Fruit fly (Drosophila melanogaster) whole organism, wandering third instar larva: ENCODE results near the gene daed.
A peak's percentile ranks its signal among the peaks of the same experiment; 100 is the strongest.

Source experiments
- Abd-B ChIP-seq: fragments of >200 bp; optimal IDR thresholded peaks from 2 replicates; lab custom pipeline; 2017; ENCODE audit warnings: missing biosample characterization, missing genetic modification characterization
- CG32264 ChIP-seq: fragments of 200-800 bp; sonication (Bioruptor generic); optimal IDR thresholded peaks from 2 replicates; lab custom pipeline; 2016; ENCODE audit warnings: missing biosample characterization, missing genetic modification characterization
- CG9705 ChIP-seq: fragments of 200-800 bp; sonication (Bioruptor generic); optimal IDR thresholded peaks from 2 replicates; lab custom pipeline; 2018; ENCODE audit warnings: missing biosample characterization, mild to moderate bottlenecking, missing genetic modification characterization
- CrebA ChIP-seq: fragments of 200-800 bp; sonication (Bioruptor generic); optimal IDR thresholded peaks from 2 replicates; lab custom pipeline; 2016; ENCODE audit warnings: missing biosample characterization, mild to moderate bottlenecking, missing genetic modification characterization, borderline replicate concordance
- Dfd ChIP-seq: fragments of >200 bp; optimal IDR thresholded peaks from 2 replicates; lab custom pipeline; 2017; ENCODE audit warnings: missing biosample characterization, missing genetic modification characterization
- Dif ChIP-seq: fragments of 200-275, 200-300 bp; sonication (Bioruptor generic); optimal IDR thresholded peaks from 2 replicates; lab custom pipeline; 2018; ENCODE audit warnings: missing biosample characterization, missing genetic modification characterization; ENCODE audit not compliant: partially characterized antibody
- GATAd ChIP-seq: sonication (Bioruptor generic); optimal IDR thresholded peaks from 2 replicates; lab custom pipeline; 2016; ENCODE audit warnings: missing biosample characterization, missing genetic modification characterization
- HLH106 ChIP-seq: fragments of 200-800 bp; optimal IDR thresholded peaks from 3 replicates; lab custom pipeline; 2019; ENCODE audit warnings: missing biosample characterization, mild to moderate bottlenecking, missing genetic modification characterization, moderate library complexity
- Hnf4 ChIP-seq: fragments of 200-800 bp; sonication (Bioruptor generic); optimal IDR thresholded peaks from 2 replicates; lab custom pipeline; 2016; ENCODE audit warnings: missing biosample characterization, mild to moderate bottlenecking, missing genetic modification characterization
- Hr83 ChIP-seq: fragments of 200-300 bp; sonication (Bioruptor generic); optimal IDR thresholded peaks from 2 replicates; lab custom pipeline; 2016; ENCODE audit warnings: missing biosample characterization, mild to moderate bottlenecking, missing genetic modification characterization, moderate library complexity; ENCODE audit not compliant: poor library complexity, severe bottlenecking
- Jra ChIP-seq: sonication (Bioruptor generic); optimal IDR thresholded peaks from 2 replicates; lab custom pipeline; 2016; ENCODE audit warnings: missing biosample characterization, missing genetic modification characterization
- Myc ChIP-seq: fragments of >200 bp; optimal IDR thresholded peaks from 2 replicates; lab custom pipeline; 2017
- N ChIP-seq: fragments of >200 bp; optimal IDR thresholded peaks from 2 replicates; lab custom pipeline; 2018; ENCODE audit warnings: missing biosample characterization, missing external identifiers, missing genetic modification characterization
- Rel ChIP-seq, 2 experiments: fragments of 200-800 bp; sonication (Bioruptor generic) in 1 of 2; optimal IDR thresholded peaks; 2 replicates in 1 of 2; 3 replicates in 1 of 2; lab custom pipeline; 2016 to 2019; ENCODE audit warnings: mild to moderate bottlenecking in 2 of 2, missing biosample characterization in 2 of 2, missing genetic modification characterization in 2 of 2, moderate library complexity in 1 of 2
- Sp1 ChIP-seq: fragments of 200-800 bp; sonication (Bioruptor generic); optimal IDR thresholded peaks from 3 replicates; lab custom pipeline; 2019; ENCODE audit warnings: missing biosample characterization, mild to moderate bottlenecking, missing genetic modification characterization, moderate library complexity
- Vsx2 ChIP-seq: fragments of 200-300, 225-300 bp; sonication (Bioruptor generic); optimal IDR thresholded peaks from 2 replicates; lab custom pipeline; 2018; ENCODE audit warnings: missing biosample characterization, missing genetic modification characterization; ENCODE audit not compliant: partially characterized antibody
- br ChIP-seq: fragments of 200-800 bp; sonication (Bioruptor generic); optimal IDR thresholded peaks from 2 replicates; lab custom pipeline; 2016; ENCODE audit warnings: missing biosample characterization, missing genetic modification characterization
- brk ChIP-seq: fragments of 200-800 bp; sonication (Bioruptor generic); optimal IDR thresholded peaks from 2 replicates; lab custom pipeline; 2016; ENCODE audit warnings: missing biosample characterization, mild to moderate bottlenecking, missing genetic modification characterization
- dl ChIP-seq, 2 experiments: fragments of 175-275, 200-275 bp in 1 of 2; fragments of 200-275 bp in 1 of 2; sonication (Bioruptor generic); optimal IDR thresholded peaks; lab custom pipeline; 2018; ENCODE audit warnings: mild to moderate bottlenecking in 2 of 2, missing biosample characterization in 2 of 2, missing genetic modification characterization in 2 of 2, moderate library complexity in 2 of 2; ENCODE audit not compliant: partially characterized antibody in 2 of 2, insufficient read depth in 1 of 2
- dmrt93B ChIP-seq: fragments of 200-800 bp; sonication (Bioruptor generic); optimal IDR thresholded peaks from 2 replicates; lab custom pipeline; 2018; ENCODE audit warnings: missing biosample characterization, mild to moderate bottlenecking, missing genetic modification characterization
- dsf ChIP-seq: sonication (Bioruptor generic); optimal IDR thresholded peaks from 2 replicates; lab custom pipeline; 2016; ENCODE audit warnings: missing biosample characterization, missing genetic modification characterization, borderline replicate concordance
- ey ChIP-seq: fragments of 200-800 bp; sonication (Bioruptor generic); optimal IDR thresholded peaks from 2 replicates; lab custom pipeline; 2016; ENCODE audit warnings: missing biosample characterization, missing genetic modification characterization
- foxo ChIP-seq, 2 experiments: fragments of 200-800 bp; sonication (Bioruptor generic); optimal IDR thresholded peaks; 2 replicates in 1 of 2; 3 replicates in 1 of 2; lab custom pipeline; 2016 to 2017; ENCODE audit warnings: missing biosample characterization in 2 of 2, missing genetic modification characterization in 2 of 2
- fru ChIP-seq: fragments of 200-800 bp; sonication (Bioruptor generic); optimal IDR thresholded peaks from 3 replicates; lab custom pipeline; 2016; ENCODE audit warnings: missing biosample characterization, mild to moderate bottlenecking, missing genetic modification characterization
- h ChIP-seq: fragments of 200-800 bp; sonication (Bioruptor generic); optimal IDR thresholded peaks from 3 replicates; lab custom pipeline; 2016; ENCODE audit warnings: missing biosample characterization, mild to moderate bottlenecking, missing genetic modification characterization
- jim ChIP-seq: fragments of 175-275, 200-325 bp; sonication (Bioruptor generic); optimal IDR thresholded peaks from 2 replicates; lab custom pipeline; 2016; ENCODE audit warnings: missing biosample characterization, mild to moderate bottlenecking, missing genetic modification characterization
- lola ChIP-seq: fragments of >200 bp; optimal IDR thresholded peaks from 2 replicates; lab custom pipeline; 2017; ENCODE audit warnings: missing biosample characterization, missing genetic modification characterization
- pan ChIP-seq: fragments of >200 bp; optimal IDR thresholded peaks from 2 replicates; lab custom pipeline; 2017
- psq ChIP-seq: fragments of 200-800 bp; sonication (Bioruptor generic); optimal IDR thresholded peaks from 3 replicates; lab custom pipeline; 2017; ENCODE audit warnings: missing biosample characterization, mild to moderate bottlenecking, missing genetic modification characterization, moderate library complexity
- rgr ChIP-seq: fragments of 200-800 bp; sonication (Bioruptor generic); optimal IDR thresholded peaks from 3 replicates; lab custom pipeline; 2016; ENCODE audit warnings: missing biosample characterization, mild to moderate bottlenecking, missing genetic modification characterization
- sage ChIP-seq: fragments of 200-800 bp; sonication (Bioruptor generic); optimal IDR thresholded peaks from 2 replicates; lab custom pipeline; 2016; ENCODE audit warnings: missing biosample characterization, mild to moderate bottlenecking, missing genetic modification characterization
- sv ChIP-seq: fragments of 200-800 bp; sonication (Bioruptor generic); optimal IDR thresholded peaks from 3 replicates; lab custom pipeline; 2016; ENCODE audit warnings: missing biosample characterization, missing genetic modification characterization
- tai ChIP-seq: sonication (Bioruptor generic); optimal IDR thresholded peaks from 2 replicates; lab custom pipeline; 2016; ENCODE audit warnings: missing biosample characterization, missing genetic modification characterization
- usp ChIP-seq: fragments of >200 bp; optimal IDR thresholded peaks from 2 replicates; lab custom pipeline; 2017; ENCODE audit warnings: missing biosample characterization, missing genetic modification characterization
- woc ChIP-seq: sonication (Bioruptor generic); optimal IDR thresholded peaks from 2 replicates; lab custom pipeline; 2016; ENCODE audit warnings: missing biosample characterization, mild to moderate bottlenecking, missing genetic modification characterization

The daed gene

dm6 chr2L:2252745-2253144 is 36.6 kb upstream of the daed start, which contains the start of gene CG17234:
Gene CG17234 (plus strand): TSS chr2L:2253045.
- TF ChIP-seq Dif (GFP tag; lab: Kevin White, UChicago), result no peak
- TF ChIP-seq tai, result no peak
- TF ChIP-seq dl (GFP tag; optimal IDR thresholded peaks at IDR 0.05; lab: Kevin White, UChicago; ENCODE audit: insufficient read depth in 1 of 2, partially characterized antibody in 2 of 2), result no peak
- no peak for TF ChIP-seq dmrt93B (GFP tag; lab: Kevin White, UChicago)
- no peak for TF ChIP-seq brk
- TF ChIP-seq br, result no peak
- TF ChIP-seq CrebA (GFP tag; lab: Kevin White, UChicago), result no peak
- no peak for TF ChIP-seq CG9705
- no peak for TF ChIP-seq jim
- TF ChIP-seq sage (GFP tag; lab: Kevin White, UChicago), result no peak
- TF ChIP-seq sv (GFP tag; lab: Kevin White, UChicago), result no peak
- TF ChIP-seq CG32264 (GFP tag; lab: Kevin White, UChicago), result no peak
- no peak for TF ChIP-seq foxo (GFP tag; optimal IDR thresholded peaks at IDR 0.05; lab: Kevin White, UChicago)
- no peak for TF ChIP-seq fru (GFP tag; lab: Kevin White, UChicago)
- TF ChIP-seq HLH106 (tag; lab: Kevin White, UChicago), result no peak
- TF ChIP-seq rgr (GFP tag; lab: Kevin White, UChicago), result no peak
- no peak for TF ChIP-seq psq (GFP tag; lab: Kevin White, UChicago)
- TF ChIP-seq woc (GFP tag; lab: Kevin White, UChicago), result no peak
- TF ChIP-seq N (GFP tag; lab: Kevin White, UChicago), result no peak

dm6 chr2L:2252241-2252640 is 36.1 kb upstream of the daed start, which contains the start of gene CG17239:
Gene CG17239 (minus strand): TSS chr2L:2252341.
- no peak for TF ChIP-seq br
- TF ChIP-seq Hr83 (GFP tag; lab: Kevin White, UChicago), result no peak

dm6 chr2L:2251175-2251574 is 35.1 kb upstream of the daed start, which contains the start of gene Ser12:
Gene Ser12 (minus strand): TSS chr2L:2251275.
- TF ChIP-seq Hnf4 (no peak), HLH106 (tag; lab: Kevin White, UChicago) (no peak), fru (GFP tag; lab: Kevin White, UChicago) (no peak), GATAd (GFP tag; lab: Kevin White, UChicago) (no peak), tai (no peak), N (GFP tag; lab: Kevin White, UChicago) (no peak), CG9705 (no peak), Myc (lab: Kevin White, UChicago) (no peak), Sp1 (GFP tag; lab: Kevin White, UChicago) (no peak), Dfd (no peak), Rel (GFP tag; optimal IDR thresholded peaks at IDR 0.05; lab: Kevin White, UChicago) (no peak), Rel (tag; optimal IDR thresholded peaks at IDR 0.05; lab: Kevin White, UChicago) (no peak), foxo (GFP tag; optimal IDR thresholded peaks at IDR 0.05; lab: Kevin White, UChicago) (no peak)
- TF ChIP-seq, all 38 proteins: peak for 0

dm6 chr2L:2249578-2249977 is 33.5 kb upstream of the daed start:
- no peak for TF ChIP-seq Rel (GFP tag; optimal IDR thresholded peaks at IDR 0.05; lab: Kevin White, UChicago)
- TF ChIP-seq Rel (tag; optimal IDR thresholded peaks at IDR 0.05; lab: Kevin White, UChicago), result no peak

- no peak for TF ChIP-seq dsf (GFP tag; lab: Kevin White, UChicago)
- TF ChIP-seq Rel (GFP tag; optimal IDR thresholded peaks at IDR 0.05; lab: Kevin White, UChicago), result no peak
- peak; percentile 91 for TF ChIP-seq Rel (tag; optimal IDR thresholded peaks at IDR 0.05; lab: Kevin White, UChicago)
Observed at dm6 chr2L:2242783-2243182, 26.7 kb upstream of the daed start.

- no peak for TF ChIP-seq lola (GFP tag; lab: Kevin White, UChicago)
- no peak for TF ChIP-seq psq (GFP tag; lab: Kevin White, UChicago)
- TF ChIP-seq fru (GFP tag; lab: Kevin White, UChicago), result no peak
- peak; percentile 11 for TF ChIP-seq h (GFP tag; lab: Kevin White, UChicago)
- TF ChIP-seq Hr83 (GFP tag; lab: Kevin White, UChicago), result peak; percentile 45
- no peak for TF ChIP-seq ey
- TF ChIP-seq Vsx2 (GFP tag; lab: Kevin White, UChicago), result peak; percentile 77
- TF ChIP-seq brk, result no peak
- no peak for TF ChIP-seq Abd-B (GFP tag; lab: Kevin White, UChicago)
- TF ChIP-seq pan (lab: Kevin White, UChicago), result no peak
- no peak for TF ChIP-seq dmrt93B (GFP tag; lab: Kevin White, UChicago)
- TF ChIP-seq Myc (lab: Kevin White, UChicago), result no peak
- TF ChIP-seq CG32264 (GFP tag; lab: Kevin White, UChicago), result no peak
- no peak for TF ChIP-seq usp (GFP tag; lab: Kevin White, UChicago)
- no peak for TF ChIP-seq foxo (GFP tag; optimal IDR thresholded peaks at IDR 0.05; lab: Kevin White, UChicago)
- no peak for TF ChIP-seq HLH106 (tag; lab: Kevin White, UChicago)
- TF ChIP-seq dsf (GFP tag; lab: Kevin White, UChicago), result no peak
- peak; percentile 82 to 92 for TF ChIP-seq dl (GFP tag; optimal IDR thresholded peaks at IDR 0.05; lab: Kevin White, UChicago; ENCODE audit: insufficient read depth in 1 of 2, partially characterized antibody in 2 of 2)
- TF ChIP-seq Hnf4, result no peak
- no peak for TF ChIP-seq Dfd
- no peak for TF ChIP-seq Jra (GFP tag; lab: Kevin White, UChicago)
- peak; percentile 97 for TF ChIP-seq Dif (GFP tag; lab: Kevin White, UChicago)
- TF ChIP-seq sage (GFP tag; lab: Kevin White, UChicago), result no peak
- no peak for TF ChIP-seq jim
- no peak for TF ChIP-seq CrebA (GFP tag; lab: Kevin White, UChicago)
Observed at dm6 chr2L:2242139-2242538, 26.0 kb upstream of the daed start, which contains the start of gene CG4267. Gene CG4267 (plus strand): TSS chr2L:2242378.
